Worm (Caenorhabditis elegans) whole organism, late embryonic: Measurements from ENCODE around the gene npr-16.
A peak's percentile ranks its signal among the peaks of the same experiment; 100 is the strongest.

Source experiments
- F13H6.1 ChIP-seq: sonication (generic microtip); optimal IDR thresholded peaks from 2 replicates; lab custom pipeline; 2016; ENCODE audit warnings: missing genetic modification characterization, missing compliant biosample characterization
- K02D7.2 ChIP-seq: sonication (generic microtip); optimal IDR thresholded peaks from 2 replicates; lab custom pipeline; 2017; ENCODE audit warnings: mild to moderate bottlenecking, missing genetic modification characterization, missing compliant biosample characterization
- Y22D7AL.16 ChIP-seq: sonication (generic microtip); optimal IDR thresholded peaks from 2 replicates; lab custom pipeline; 2016; ENCODE audit warnings: missing genetic modification characterization, missing compliant biosample characterization
- ahr-1 ChIP-seq: sonication (generic microtip); optimal IDR thresholded peaks from 2 replicates; lab custom pipeline; 2016; ENCODE audit warnings: missing genetic modification characterization, missing compliant biosample characterization
- ceh-14 ChIP-seq: sonication (generic microtip); optimal IDR thresholded peaks from 2 replicates; lab custom pipeline; 2016; ENCODE audit warnings: missing genotype, missing genetic modification characterization, missing compliant biosample characterization
- ceh-19 ChIP-seq: fragments of 200-800 bp; sonication (Bioruptor generic); optimal IDR thresholded peaks from 2 replicates; lab custom pipeline; 2018; ENCODE audit warnings: mild to moderate bottlenecking, missing genetic modification characterization, missing compliant biosample characterization
- ceh-34 ChIP-seq: sonication (generic microtip); optimal IDR thresholded peaks from 2 replicates; lab custom pipeline; 2016; ENCODE audit warnings: mild to moderate bottlenecking, missing genetic modification characterization, missing compliant biosample characterization
- ceh-48 ChIP-seq: sonication (generic microtip); optimal IDR thresholded peaks from 2 replicates; lab custom pipeline; 2016; ENCODE audit warnings: missing genetic modification characterization, inconsistent platforms, missing compliant biosample characterization
- dmd-4 ChIP-seq: sonication (generic microtip); optimal IDR thresholded peaks from 2 replicates; lab custom pipeline; 2016; ENCODE audit warnings: borderline replicate concordance, missing genetic modification characterization, missing compliant biosample characterization
- dve-1 ChIP-seq: sonication (generic microtip); optimal IDR thresholded peaks from 2 replicates; lab custom pipeline; 2017; ENCODE audit warnings: antibody characterized with exemption, mild to moderate bottlenecking, missing genetic modification characterization, missing compliant biosample characterization
- elt-2 ChIP-seq: sonication (generic microtip); optimal IDR thresholded peaks from 2 replicates; lab custom pipeline; 2016; ENCODE audit warnings: missing genetic modification reagents, missing genetic modification characterization, missing compliant biosample characterization
- ets-4 ChIP-seq: sonication (generic microtip); optimal IDR thresholded peaks from 2 replicates; lab custom pipeline; 2016; ENCODE audit warnings: missing genetic modification characterization, missing compliant biosample characterization
- eyg-1 ChIP-seq: sonication (generic microtip); optimal IDR thresholded peaks from 2 replicates; lab custom pipeline; 2016; ENCODE audit warnings: missing genotype, missing genetic modification characterization, missing compliant biosample characterization
- fkh-10 ChIP-seq: fragments of 150-350 bp; optimal IDR thresholded peaks from 2 replicates; lab custom pipeline; 2014; ENCODE audit warnings: missing biosample characterization, missing genetic modification reagents, missing genetic modification characterization
- fkh-6 ChIP-seq: sonication (generic microtip); optimal IDR thresholded peaks from 2 replicates; lab custom pipeline; 2016; ENCODE audit warnings: missing genetic modification characterization, missing compliant biosample characterization
- hlh-13 ChIP-seq: fragments of 200-800 bp; sonication (Bioruptor generic); optimal IDR thresholded peaks from 2 replicates; lab custom pipeline; 2018; ENCODE audit warnings: mild to moderate bottlenecking, missing genetic modification characterization, missing compliant biosample characterization
- hlh-30 ChIP-seq: sonication (generic microtip); optimal IDR thresholded peaks from 2 replicates; lab custom pipeline; 2017; ENCODE audit warnings: antibody characterized with exemption, missing genetic modification characterization, missing compliant biosample characterization; ENCODE audit not compliant: insufficient read depth
- hlh-6 ChIP-seq: sonication (generic microtip); optimal IDR thresholded peaks from 2 replicates; lab custom pipeline; 2016; ENCODE audit warnings: missing genotype, missing genetic modification characterization, missing compliant biosample characterization
- lin-11 ChIP-seq: fragments of 200-800 bp; sonication (Bioruptor generic); optimal IDR thresholded peaks from 2 replicates; lab custom pipeline; 2018; ENCODE audit warnings: mild to moderate bottlenecking, missing genetic modification characterization, missing compliant biosample characterization
- madf-2 ChIP-seq: sonication (generic microtip); optimal IDR thresholded peaks from 2 replicates; lab custom pipeline; 2017; ENCODE audit warnings: missing genetic modification characterization, missing compliant biosample characterization
- nfya-1 ChIP-seq: sonication (generic microtip); optimal IDR thresholded peaks from 2 replicates; lab custom pipeline; 2017; ENCODE audit warnings: missing genetic modification characterization, mild to moderate bottlenecking, missing compliant biosample characterization, antibody characterized with exemption, moderate library complexity
- npax-4 ChIP-seq: sonication (generic microtip); optimal IDR thresholded peaks from 2 replicates; lab custom pipeline; 2016; ENCODE audit warnings: missing genetic modification characterization, missing compliant biosample characterization
- pag-3 ChIP-seq: sonication (generic microtip); optimal IDR thresholded peaks from 2 replicates; lab custom pipeline; 2016; ENCODE audit warnings: missing compliant biosample characterization, missing genetic modification characterization, borderline replicate concordance
- pax-1 ChIP-seq: fragments of 150-350 bp; optimal IDR thresholded peaks from 2 replicates; lab custom pipeline; 2014; ENCODE audit warnings: missing biosample characterization, missing genetic modification characterization
- pha-2 ChIP-seq: sonication (generic microtip); optimal IDR thresholded peaks from 2 replicates; lab custom pipeline; 2017; ENCODE audit warnings: mild to moderate bottlenecking, missing genetic modification characterization, missing compliant biosample characterization
- pqm-1 ChIP-seq: sonication (generic microtip); optimal IDR thresholded peaks from 2 replicates; lab custom pipeline; 2016; ENCODE audit warnings: missing genetic modification characterization, missing compliant biosample characterization
- ref-2 ChIP-seq: sonication (generic microtip); optimal IDR thresholded peaks from 2 replicates; lab custom pipeline; 2016; ENCODE audit warnings: missing genetic modification characterization, missing compliant biosample characterization
- sox-2 ChIP-seq: fragments of 200-800 bp; sonication (Bioruptor generic); IDR thresholded peaks from 2 replicates; pipeline ENCODE4 v1.3.6; 2022; ENCODE audit warnings: missing genetic modification reagents, missing genetic modification characterization, missing compliant biosample characterization
- unc-3 ChIP-seq, 2 experiments: fragments of 200-800 bp in 1 of 2; sonication (Bioruptor generic) in 1 of 2; sonication (generic microtip) in 1 of 2; conservative IDR thresholded peaks in 1 of 2; optimal IDR thresholded peaks in 1 of 2; 2 replicates each; pipeline versions ENCODE4 v1.3.6 to Lab custom; 2016 to 2022; ENCODE audit warnings: missing compliant biosample characterization in 2 of 2, missing genetic modification characterization in 2 of 2, missing genetic modification reagents in 1 of 2
- unc-86 ChIP-seq: sonication (generic microtip); optimal IDR thresholded peaks from 2 replicates; lab custom pipeline; 2016; ENCODE audit warnings: missing genetic modification characterization, missing compliant biosample characterization
- zip-5 ChIP-seq: sonication (generic microtip); optimal IDR thresholded peaks from 2 replicates; lab custom pipeline; 2016; ENCODE audit warnings: missing genetic modification characterization, missing compliant biosample characterization

Gene npr-16

ce11 chrX:3572490-3572889 is 53.9 kb downstream of the npr-16 start, which contains the start of gene vit-3:
vit-3 (minus strand) TSS chrX:3572549.
- TF ChIP-seq nfya-1 = no peak
- no peak for TF ChIP-seq fkh-10 (GFP tag; lab: Kevin White, UChicago)
- TF ChIP-seq hlh-30 (tag; lab: Kevin White, UChicago) = no peak
- no peak for TF ChIP-seq elt-2 (tag; lab: Kevin White, UChicago)
- no peak for TF ChIP-seq eyg-1
- TF ChIP-seq ahr-1 (tag; lab: Kevin White, UChicago) = no peak
- TF ChIP-seq fkh-6 (tag; lab: Kevin White, UChicago) = no peak
- no peak for TF ChIP-seq lin-11
- TF ChIP-seq pha-2 (tag; lab: Kevin White, UChicago) = no peak
- TF ChIP-seq madf-2 = no peak
- no peak for TF ChIP-seq ref-2 (tag; lab: Kevin White, UChicago)
- TF ChIP-seq dmd-4 (tag; lab: Kevin White, UChicago) = no peak
- TF ChIP-seq hlh-13 (GFP tag; lab: Kevin White, UChicago) = no peak
- no peak for TF ChIP-seq ceh-14 (tag; lab: Kevin White, UChicago)
- TF ChIP-seq ceh-19 = no peak
- no peak for TF ChIP-seq Y22D7AL.16
- no peak for TF ChIP-seq K02D7.2 (tag; lab: Kevin White, UChicago)

- TF ChIP-seq sox-2 (GFP tag; lab: Robert Waterston, UW) (no peak), ceh-34 (tag; lab: Kevin White, UChicago) (no peak), ets-4 (no peak), ceh-48 (tag; lab: Kevin White, UChicago) (no peak), hlh-30 (tag; lab: Kevin White, UChicago) (no peak), pax-1 (no peak), pag-3 (tag; lab: Kevin White, UChicago) (no peak)
Observed at ce11 chrX:3573482-3573881, 54.9 kb downstream of the npr-16 start, which contains the start of gene T27A10.5. T27A10.5 (minus strand) TSS chrX:3573582.

ce11 chrX:3576239-3576638 is 57.6 kb downstream of the npr-16 start, which contains the start of gene ckc-1:
ckc-1 (plus strand) TSS chrX:3576606.
- TF ChIP-seq unc-86 (tag; lab: Kevin White, UChicago) (no peak), fkh-6 (tag; lab: Kevin White, UChicago) (no peak), pha-2 (tag; lab: Kevin White, UChicago) (no peak), hlh-6 (no peak), hlh-30 (tag; lab: Kevin White, UChicago) (no peak), npax-4 (tag; lab: Kevin White, UChicago) (no peak), F13H6.1 (no peak), ceh-48 (tag; lab: Kevin White, UChicago) (no peak), elt-2 (tag; lab: Kevin White, UChicago) (peak; percentile 97), dmd-4 (tag; lab: Kevin White, UChicago) (no peak), pax-1 (no peak), Y22D7AL.16 (no peak), dve-1 (tag; lab: Kevin White, UChicago) (no peak), madf-2 (no peak), zip-5 (tag; lab: Kevin White, UChicago) (no peak), unc-3 (GFP tag; conservative IDR thresholded peaks at IDR 0.05; lab: Robert Waterston, UW) (no peak), unc-3 (tag; optimal IDR thresholded peaks at IDR 0.05; lab: Kevin White, UChicago) (no peak), pqm-1 (tag; lab: Kevin White, UChicago) (peak; percentile 37)
